Worm (Caenorhabditis elegans) whole organism, late embryonic: ENCODE results near the gene nsph-1.1.

Source experiments
- nhr-11 ChIP-seq: fragments of 150-350 bp; optimal IDR thresholded peaks from 2 replicates; lab custom pipeline; 2014; ENCODE audit warnings: missing biosample characterization, missing genetic modification characterization
- pros-1 ChIP-seq: fragments of 150-350 bp; optimal IDR thresholded peaks from 2 replicates; lab custom pipeline; 2014; ENCODE audit warnings: missing biosample characterization, missing genetic modification reagents, missing genetic modification characterization

ce11 chrII:8783451-8783967, 16.9 kb downstream of the nsph-1.1 start, which contains the start of gene sgn-1:
- TF ChIP-seq pros-1 (tag; lab: Kevin White, UChicago): no peak
- TF ChIP-seq nhr-11 (tag; lab: Kevin White, UChicago): no peak
